Worm (Caenorhabditis elegans): ENCODE data around the gene nspe-4.

nspe-4 gene

DNA sequence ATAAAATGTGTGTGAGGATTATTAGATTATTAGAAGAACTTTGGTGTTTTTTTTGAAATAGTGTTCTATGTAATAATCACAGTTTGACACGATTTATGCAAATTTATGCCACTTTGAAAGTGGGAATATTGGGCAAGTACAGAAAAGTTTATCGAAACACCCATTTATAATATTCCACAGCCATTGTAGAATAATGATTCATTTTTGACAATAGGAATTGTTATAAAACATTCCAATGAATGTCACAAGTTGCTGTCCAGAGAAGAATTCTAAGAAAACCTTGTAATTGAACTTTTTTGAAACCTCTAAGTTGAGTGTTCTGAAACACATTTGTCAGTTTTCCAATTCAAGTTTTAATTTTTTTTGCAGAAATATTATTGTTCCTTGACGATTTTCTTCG is at the start of gene nspe-4:
Gene nspe-4 (plus strand): TSS at position 301 of the 400 bp plus-strand sequence.
- no peak for TF ChIP-seq unc-62 (GFP tag; optimal IDR thresholded peaks at IDR 0.05)

ce11 chrII:12565851-12566250 is 46.5 kb upstream of the nspe-4 start, which contains the start of gene F49C5.7:
TSS of gene F49C5.7 (plus strand) at chrII:12566151.
- no peak for TF ChIP-seq unc-62 (GFP tag; optimal IDR thresholded peaks at IDR 0.05)

- TF ChIP-seq unc-62 (GFP tag; optimal IDR thresholded peaks at IDR 0.05) = no peak
These were observed 41.8 kb upstream of the nspe-4 start, which contains the start of gene Y38E10A.1 for ce11 chrII:12570523-12570922. TSS of gene Y38E10A.1 (minus strand) at chrII:12570623.

DNA sequence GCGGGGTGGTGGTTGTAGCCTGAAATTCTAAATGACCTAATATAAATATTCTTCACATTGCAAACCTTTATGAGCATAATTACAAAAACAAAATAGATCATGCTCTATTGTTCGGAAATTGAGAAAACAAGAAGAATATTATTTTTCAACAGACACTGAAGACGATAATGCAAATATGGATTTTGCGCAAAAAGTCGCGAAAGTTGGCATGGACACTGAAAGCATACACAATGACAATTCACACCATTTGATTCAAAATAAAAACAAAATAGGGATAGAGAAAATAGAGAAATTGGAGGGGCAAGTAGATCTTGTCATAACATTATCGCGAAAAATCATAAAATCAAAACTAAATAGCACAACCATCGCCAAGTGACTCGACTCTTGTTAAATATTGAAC is 39.6 kb upstream of the nspe-4 start, which contains the start of gene Y38E10A.35:
Gene Y38E10A.35 (minus strand): TSS at position 101 of the 400 bp plus-strand sequence.
- TF ChIP-seq unc-62 (GFP tag; optimal IDR thresholded peaks at IDR 0.05) = no peak

DNA sequence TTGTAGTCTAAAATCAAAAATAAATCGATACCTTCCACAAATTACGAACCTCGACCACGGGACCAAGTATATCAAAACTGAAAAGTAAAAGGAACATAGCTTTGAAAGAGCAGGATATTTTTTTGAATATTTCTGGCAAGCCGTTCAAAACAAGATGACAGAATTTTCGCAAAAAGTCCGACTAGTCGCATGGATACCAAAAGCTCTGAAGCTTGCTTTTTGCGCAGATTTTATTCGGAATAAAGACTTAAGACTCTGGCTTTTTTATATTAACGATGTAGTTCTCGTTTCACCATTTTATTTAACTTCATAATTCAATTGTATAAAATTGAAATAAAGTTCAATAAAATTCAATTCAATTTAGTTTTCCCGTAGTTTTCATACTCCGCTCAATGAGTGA is 38.8 kb upstream of the nspe-4 start, which contains the start of gene Y38E10A.2:
Gene Y38E10A.2 (minus strand): TSS at position 101 of the 400 bp plus-strand sequence.
- TF ChIP-seq unc-62 (GFP tag; optimal IDR thresholded peaks at IDR 0.05) = no peak

DNA sequence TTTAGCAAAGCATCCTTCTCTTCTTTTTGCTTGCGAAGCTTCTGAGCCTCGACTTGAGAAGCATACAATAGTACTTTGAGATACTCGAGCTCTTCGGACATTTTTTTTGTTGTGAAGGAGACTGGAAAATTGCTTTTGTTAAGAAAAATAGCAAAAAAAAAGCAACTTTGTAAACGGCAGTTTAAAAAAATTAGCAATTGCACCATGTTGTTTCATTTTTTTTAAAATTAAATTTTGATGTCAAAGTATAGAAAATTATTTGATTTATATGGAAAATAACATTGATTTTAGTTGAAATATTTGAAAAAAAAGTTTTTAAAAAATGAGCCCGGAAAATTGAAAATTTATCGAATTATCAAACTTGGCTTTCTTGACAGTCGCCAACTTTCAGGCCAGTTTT is 37.6 kb upstream of the nspe-4 start, which contains the start of gene Y38E10A.3:
Gene Y38E10A.3 (minus strand): TSS at position 101 of the 400 bp plus-strand sequence.
- TF ChIP-seq unc-62 (GFP tag; optimal IDR thresholded peaks at IDR 0.05) = no peak

- no peak for TF ChIP-seq unc-62 (GFP tag; optimal IDR thresholded peaks at IDR 0.05)
These were observed 34.6 kb upstream of the nspe-4 start, which contains the start of gene clec-8 for ce11 chrII:12577754-12578153. TSS of gene clec-8 (minus strand) at chrII:12578061.

ce11 chrII:12580952-12581351 is 31.4 kb upstream of the nspe-4 start, which contains the start of gene clec-4:
TSS of gene clec-4 (minus strand) at chrII:12581113.
- no peak for TF ChIP-seq unc-62 (GFP tag; optimal IDR thresholded peaks at IDR 0.05)

DNA sequence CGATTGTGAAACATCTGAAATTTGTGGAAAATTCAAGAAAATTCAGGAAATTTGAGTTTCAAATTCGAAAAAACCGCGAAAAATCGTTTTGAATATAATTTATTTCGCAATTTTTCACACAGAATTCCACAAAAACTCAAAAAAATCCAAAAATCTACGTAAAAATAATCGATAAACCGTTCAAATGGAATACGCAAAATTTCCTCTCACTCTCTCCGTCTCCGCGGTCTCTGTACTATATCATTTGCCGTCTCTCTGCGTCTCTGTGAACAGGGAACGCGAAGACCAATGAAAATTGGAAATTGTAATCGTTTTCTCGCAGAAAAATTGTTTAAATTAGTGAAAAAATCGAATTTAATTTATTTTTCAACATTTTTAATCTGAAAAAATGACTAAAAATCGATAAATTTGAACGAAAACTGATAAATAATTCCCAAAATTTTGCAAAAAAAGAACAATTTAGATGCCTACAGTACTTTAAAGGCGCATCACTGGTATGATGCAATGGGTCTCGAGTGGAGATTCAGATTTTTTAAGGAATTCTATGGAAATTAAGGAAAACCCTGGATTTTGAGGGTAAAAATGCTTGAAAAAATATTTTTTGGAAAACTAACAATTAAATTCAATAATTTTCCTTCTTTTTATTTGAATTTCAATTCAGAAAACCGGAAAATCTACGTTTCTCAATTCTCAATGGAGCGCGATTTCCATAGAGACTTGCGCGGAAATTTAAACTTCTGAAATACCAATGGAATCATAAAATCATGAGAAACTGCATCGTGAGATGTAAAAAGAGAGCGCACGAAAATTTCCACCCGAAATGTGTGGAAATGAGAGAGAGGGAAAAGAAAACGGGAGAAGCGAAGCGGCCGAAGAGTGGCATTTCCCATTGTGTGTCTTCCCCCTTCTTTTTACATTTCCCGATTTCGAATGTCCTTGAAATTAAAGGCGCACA is 8.4 kb upstream of the nspe-4 start, which contains the start of the genes ceh-100 and lips-15:
Gene ceh-100 (minus strand): TSS at position 14 of the 955 bp plus-strand sequence.
Gene lips-15 (plus strand): TSS at position 720 of the 955 bp plus-strand sequence.
- no peak for TF ChIP-seq unc-62 (GFP tag; optimal IDR thresholded peaks at IDR 0.05)

DNA sequence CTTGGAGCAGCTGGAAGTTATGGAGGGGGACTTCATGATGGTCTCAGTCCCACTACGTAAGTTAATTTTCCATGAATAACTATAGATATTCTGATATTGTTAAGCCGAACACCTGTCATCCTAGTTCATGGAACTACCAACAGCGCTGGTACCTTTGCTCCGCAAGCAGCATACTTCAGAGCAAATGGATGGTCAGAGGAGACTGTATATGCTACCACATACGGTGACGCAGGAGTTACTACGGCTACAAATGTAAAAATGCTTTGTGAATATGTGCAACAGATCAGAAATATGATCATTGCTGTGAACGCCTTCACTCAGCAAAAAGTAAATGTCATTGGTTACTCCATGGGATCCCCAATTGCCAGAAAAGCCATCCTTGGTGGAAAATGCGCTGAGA is 6.2 kb upstream of the nspe-4 start:
- TF ChIP-seq unc-62 (GFP tag; optimal IDR thresholded peaks at IDR 0.05) = no peak

- TF ChIP-seq unc-62 (GFP tag; optimal IDR thresholded peaks at IDR 0.05) = no peak
These were observed 5.4 kb upstream of the nspe-4 start, which contains the start of gene Y38E10A.8 for ce11 chrII:12606900-12607299. TSS of gene Y38E10A.8 (plus strand) at chrII:12607200.

- TF ChIP-seq unc-62 (GFP tag; optimal IDR thresholded peaks at IDR 0.05) = no peak
These were observed 3.7 kb upstream of the nspe-4 start, which contains the start of gene Y38E10A.9 for ce11 chrII:12608653-12609052. TSS of gene Y38E10A.9 (plus strand) at chrII:12608953.

DNA sequence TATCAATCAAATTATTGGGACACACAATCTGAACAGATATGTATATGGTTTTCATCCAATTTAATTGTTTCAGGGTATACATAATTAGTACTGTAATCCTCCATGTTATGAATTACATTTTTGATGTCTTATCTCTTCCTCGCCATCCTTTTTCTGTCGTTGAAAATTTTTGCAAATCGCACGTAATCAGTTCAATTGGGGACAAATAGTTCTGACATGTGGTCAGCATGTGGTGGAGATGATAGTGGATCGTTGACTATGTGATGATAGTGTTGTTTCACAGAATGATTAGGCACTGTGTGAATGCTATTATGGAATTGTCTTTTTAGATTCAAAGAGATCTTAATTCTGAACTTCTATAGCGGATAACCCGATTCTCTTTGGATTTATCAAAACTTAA is 3.1 kb downstream of the nspe-4 start:
- no peak for TF ChIP-seq unc-62 (GFP tag; optimal IDR thresholded peaks at IDR 0.05)

- no peak for TF ChIP-seq unc-62 (GFP tag; optimal IDR thresholded peaks at IDR 0.05)
These were observed 3.8 kb downstream of the nspe-4 start, which contains the start of gene nspe-6 for ce11 chrII:12616081-12616480. TSS of gene nspe-6 (minus strand) at chrII:12616181.

ce11 chrII:12617586-12617985 is 5.3 kb downstream of the nspe-4 start, which contains the start of gene nspe-3:
TSS of gene nspe-3 (plus strand) at chrII:12617886.
- no peak for TF ChIP-seq unc-62 (GFP tag; optimal IDR thresholded peaks at IDR 0.05)

DNA sequence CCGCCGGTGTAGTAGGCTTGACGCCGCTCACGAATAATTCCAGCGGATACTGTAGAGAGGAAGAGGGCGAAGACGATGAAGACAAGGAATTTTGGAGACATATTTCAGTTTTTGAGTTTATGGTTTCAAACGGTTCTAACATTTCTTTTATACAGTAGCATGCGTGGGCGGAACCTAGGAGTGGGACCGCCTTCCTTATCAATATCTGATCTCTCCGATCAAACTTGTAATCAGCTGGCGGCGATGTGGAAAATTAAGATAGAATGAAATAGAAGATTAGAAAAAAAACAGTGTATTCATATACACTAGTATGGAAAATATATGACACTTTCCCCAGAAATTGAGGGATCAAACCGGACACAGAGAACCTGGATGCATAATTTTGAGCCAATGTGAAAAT is 7.0 kb downstream of the nspe-4 start, which contains the start of gene nspe-2:
Gene nspe-2 (minus strand): TSS at position 101 of the 400 bp plus-strand sequence.
- TF ChIP-seq unc-62 (GFP tag; optimal IDR thresholded peaks at IDR 0.05) = no peak
